Fruit fly (Drosophila melanogaster) whole organism, wandering third instar larva: ENCODE data around the gene Sh3beta.

Source experiments
- Abd-B ChIP-seq: fragments of >200 bp; optimal IDR thresholded peaks from 2 replicates; lab custom pipeline; 2017; ENCODE audit warnings: missing biosample characterization, missing genetic modification characterization
- CG32264 ChIP-seq: fragments of 200-800 bp; sonication (Bioruptor generic); optimal IDR thresholded peaks from 2 replicates; lab custom pipeline; 2016; ENCODE audit warnings: missing biosample characterization, missing genetic modification characterization
- CG9705 ChIP-seq: fragments of 200-800 bp; sonication (Bioruptor generic); optimal IDR thresholded peaks from 2 replicates; lab custom pipeline; 2018; ENCODE audit warnings: missing biosample characterization, mild to moderate bottlenecking, missing genetic modification characterization
- CrebA ChIP-seq: fragments of 200-800 bp; sonication (Bioruptor generic); optimal IDR thresholded peaks from 2 replicates; lab custom pipeline; 2016; ENCODE audit warnings: missing biosample characterization, mild to moderate bottlenecking, missing genetic modification characterization, borderline replicate concordance
- Dfd ChIP-seq: fragments of >200 bp; optimal IDR thresholded peaks from 2 replicates; lab custom pipeline; 2017; ENCODE audit warnings: missing biosample characterization, missing genetic modification characterization
- Dif ChIP-seq: fragments of 200-275, 200-300 bp; sonication (Bioruptor generic); optimal IDR thresholded peaks from 2 replicates; lab custom pipeline; 2018; ENCODE audit warnings: missing biosample characterization, missing genetic modification characterization; ENCODE audit not compliant: partially characterized antibody
- GATAd ChIP-seq: sonication (Bioruptor generic); optimal IDR thresholded peaks from 2 replicates; lab custom pipeline; 2016; ENCODE audit warnings: missing biosample characterization, missing genetic modification characterization
- HLH106 ChIP-seq: fragments of 200-800 bp; optimal IDR thresholded peaks from 3 replicates; lab custom pipeline; 2019; ENCODE audit warnings: missing biosample characterization, mild to moderate bottlenecking, missing genetic modification characterization, moderate library complexity
- Hnf4 ChIP-seq: fragments of 200-800 bp; sonication (Bioruptor generic); optimal IDR thresholded peaks from 2 replicates; lab custom pipeline; 2016; ENCODE audit warnings: missing biosample characterization, mild to moderate bottlenecking, missing genetic modification characterization
- Hr78 ChIP-seq: fragments of >200 bp; optimal IDR thresholded peaks from 2 replicates; lab custom pipeline; 2017; ENCODE audit warnings: missing biosample characterization, missing genetic modification characterization
- Hr83 ChIP-seq: fragments of 200-300 bp; sonication (Bioruptor generic); optimal IDR thresholded peaks from 2 replicates; lab custom pipeline; 2016; ENCODE audit warnings: missing biosample characterization, mild to moderate bottlenecking, missing genetic modification characterization, moderate library complexity; ENCODE audit not compliant: poor library complexity, severe bottlenecking
- Jra ChIP-seq: sonication (Bioruptor generic); optimal IDR thresholded peaks from 2 replicates; lab custom pipeline; 2016; ENCODE audit warnings: missing biosample characterization, missing genetic modification characterization
- Mio ChIP-seq: sonication (Bioruptor generic); optimal IDR thresholded peaks from 2 replicates; lab custom pipeline; 2016; ENCODE audit warnings: missing biosample characterization, missing genetic modification characterization
- Myc ChIP-seq: fragments of >200 bp; optimal IDR thresholded peaks from 2 replicates; lab custom pipeline; 2017
- N ChIP-seq: fragments of >200 bp; optimal IDR thresholded peaks from 2 replicates; lab custom pipeline; 2018; ENCODE audit warnings: missing biosample characterization, missing external identifiers, missing genetic modification characterization
- OdsH ChIP-seq: fragments of 200-800 bp; sonication (Bioruptor generic); optimal IDR thresholded peaks from 2 replicates; lab custom pipeline; 2016; ENCODE audit warnings: missing biosample characterization, mild to moderate bottlenecking, missing genetic modification characterization
- Rel ChIP-seq, 2 experiments: fragments of 200-800 bp; sonication (Bioruptor generic) in 1 of 2; optimal IDR thresholded peaks; 2 replicates in 1 of 2; 3 replicates in 1 of 2; lab custom pipeline; 2016 to 2019; ENCODE audit warnings: mild to moderate bottlenecking in 2 of 2, missing biosample characterization in 2 of 2, missing genetic modification characterization in 2 of 2, moderate library complexity in 1 of 2
- Sp1 ChIP-seq: fragments of 200-800 bp; sonication (Bioruptor generic); optimal IDR thresholded peaks from 3 replicates; lab custom pipeline; 2019; ENCODE audit warnings: missing biosample characterization, mild to moderate bottlenecking, missing genetic modification characterization, moderate library complexity
- Vsx2 ChIP-seq: fragments of 200-300, 225-300 bp; sonication (Bioruptor generic); optimal IDR thresholded peaks from 2 replicates; lab custom pipeline; 2018; ENCODE audit warnings: missing biosample characterization, missing genetic modification characterization; ENCODE audit not compliant: partially characterized antibody
- br ChIP-seq: fragments of 200-800 bp; sonication (Bioruptor generic); optimal IDR thresholded peaks from 2 replicates; lab custom pipeline; 2016; ENCODE audit warnings: missing biosample characterization, missing genetic modification characterization
- brk ChIP-seq: fragments of 200-800 bp; sonication (Bioruptor generic); optimal IDR thresholded peaks from 2 replicates; lab custom pipeline; 2016; ENCODE audit warnings: missing biosample characterization, mild to moderate bottlenecking, missing genetic modification characterization
- dl ChIP-seq, 2 experiments: fragments of 175-275, 200-275 bp in 1 of 2; fragments of 200-275 bp in 1 of 2; sonication (Bioruptor generic); optimal IDR thresholded peaks; lab custom pipeline; 2018; ENCODE audit warnings: mild to moderate bottlenecking in 2 of 2, missing biosample characterization in 2 of 2, missing genetic modification characterization in 2 of 2, moderate library complexity in 2 of 2; ENCODE audit not compliant: partially characterized antibody in 2 of 2, insufficient read depth in 1 of 2
- dmrt93B ChIP-seq: fragments of 200-800 bp; sonication (Bioruptor generic); optimal IDR thresholded peaks from 2 replicates; lab custom pipeline; 2018; ENCODE audit warnings: missing biosample characterization, mild to moderate bottlenecking, missing genetic modification characterization
- dsf ChIP-seq: sonication (Bioruptor generic); optimal IDR thresholded peaks from 2 replicates; lab custom pipeline; 2016; ENCODE audit warnings: missing biosample characterization, missing genetic modification characterization, borderline replicate concordance
- ey ChIP-seq: fragments of 200-800 bp; sonication (Bioruptor generic); optimal IDR thresholded peaks from 2 replicates; lab custom pipeline; 2016; ENCODE audit warnings: missing biosample characterization, missing genetic modification characterization
- foxo ChIP-seq, 2 experiments: fragments of 200-800 bp; sonication (Bioruptor generic); optimal IDR thresholded peaks; 2 replicates in 1 of 2; 3 replicates in 1 of 2; lab custom pipeline; 2016 to 2017; ENCODE audit warnings: missing biosample characterization in 2 of 2, missing genetic modification characterization in 2 of 2
- fru ChIP-seq: fragments of 200-800 bp; sonication (Bioruptor generic); optimal IDR thresholded peaks from 3 replicates; lab custom pipeline; 2016; ENCODE audit warnings: missing biosample characterization, mild to moderate bottlenecking, missing genetic modification characterization
- h ChIP-seq: fragments of 200-800 bp; sonication (Bioruptor generic); optimal IDR thresholded peaks from 3 replicates; lab custom pipeline; 2016; ENCODE audit warnings: missing biosample characterization, mild to moderate bottlenecking, missing genetic modification characterization
- jim ChIP-seq: fragments of 175-275, 200-325 bp; sonication (Bioruptor generic); optimal IDR thresholded peaks from 2 replicates; lab custom pipeline; 2016; ENCODE audit warnings: missing biosample characterization, mild to moderate bottlenecking, missing genetic modification characterization
- lola ChIP-seq: fragments of >200 bp; optimal IDR thresholded peaks from 2 replicates; lab custom pipeline; 2017; ENCODE audit warnings: missing biosample characterization, missing genetic modification characterization
- pan ChIP-seq: fragments of >200 bp; optimal IDR thresholded peaks from 2 replicates; lab custom pipeline; 2017
- psq ChIP-seq: fragments of 200-800 bp; sonication (Bioruptor generic); optimal IDR thresholded peaks from 3 replicates; lab custom pipeline; 2017; ENCODE audit warnings: missing biosample characterization, mild to moderate bottlenecking, missing genetic modification characterization, moderate library complexity
- rgr ChIP-seq: fragments of 200-800 bp; sonication (Bioruptor generic); optimal IDR thresholded peaks from 3 replicates; lab custom pipeline; 2016; ENCODE audit warnings: missing biosample characterization, mild to moderate bottlenecking, missing genetic modification characterization
- sage ChIP-seq: fragments of 200-800 bp; sonication (Bioruptor generic); optimal IDR thresholded peaks from 2 replicates; lab custom pipeline; 2016; ENCODE audit warnings: missing biosample characterization, mild to moderate bottlenecking, missing genetic modification characterization
- sv ChIP-seq: fragments of 200-800 bp; sonication (Bioruptor generic); optimal IDR thresholded peaks from 3 replicates; lab custom pipeline; 2016; ENCODE audit warnings: missing biosample characterization, missing genetic modification characterization
- tai ChIP-seq: sonication (Bioruptor generic); optimal IDR thresholded peaks from 2 replicates; lab custom pipeline; 2016; ENCODE audit warnings: missing biosample characterization, missing genetic modification characterization
- usp ChIP-seq: fragments of >200 bp; optimal IDR thresholded peaks from 2 replicates; lab custom pipeline; 2017; ENCODE audit warnings: missing biosample characterization, missing genetic modification characterization
- woc ChIP-seq: sonication (Bioruptor generic); optimal IDR thresholded peaks from 2 replicates; lab custom pipeline; 2016; ENCODE audit warnings: missing biosample characterization, mild to moderate bottlenecking, missing genetic modification characterization

Gene Sh3beta

DNA sequence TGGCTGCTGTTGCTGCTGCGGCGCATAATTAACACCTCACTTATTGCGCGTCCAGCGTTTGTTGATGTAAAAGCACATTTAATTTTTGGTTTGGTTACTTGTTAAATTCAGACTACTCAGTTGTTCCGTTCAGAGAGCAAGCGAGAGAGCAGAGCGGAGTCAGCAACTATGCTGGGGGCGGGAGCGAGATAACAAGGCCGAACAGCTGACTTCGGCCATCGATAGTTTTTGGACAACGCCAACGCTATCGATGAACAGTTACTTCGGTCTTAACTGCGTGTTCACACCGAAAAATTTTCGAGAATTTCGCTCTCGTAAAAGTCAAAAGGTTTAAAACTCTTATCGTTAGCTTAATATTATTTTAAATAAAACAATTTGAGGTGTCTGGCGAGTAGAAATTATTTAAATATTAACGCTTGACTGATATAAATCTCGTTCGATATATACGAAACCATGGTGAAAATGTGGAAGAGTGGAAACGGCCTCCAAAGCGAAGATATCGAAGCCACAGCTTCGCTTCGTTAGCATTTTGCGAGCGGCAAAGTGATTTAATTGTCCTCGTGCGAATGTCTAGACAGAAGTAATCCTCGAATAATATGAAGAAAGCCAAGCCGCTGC lies 12.4 kb upstream of the Sh3beta start, which contains the start of the genes SMSr and smid:
Gene SMSr, minus strand, starts transcription at position 116 of the 618 bp plus-strand sequence.
Gene smid, plus strand, starts transcription at position 256 of the 618 bp plus-strand sequence.
- no peak for TF ChIP-seq Rel (GFP tag; optimal IDR thresholded peaks at IDR 0.05; lab: Kevin White, UChicago)
- TF ChIP-seq Rel (tag; optimal IDR thresholded peaks at IDR 0.05; lab: Kevin White, UChicago), result no peak
- TF ChIP-seq ey, result peak; percentile 62
- TF ChIP-seq N (GFP tag; lab: Kevin White, UChicago), result peak; percentile 46
- peak; percentile 95 for TF ChIP-seq Dif (GFP tag; lab: Kevin White, UChicago)
- no peak for TF ChIP-seq Abd-B (GFP tag; lab: Kevin White, UChicago)
- peak; percentile 74 for TF ChIP-seq rgr (GFP tag; lab: Kevin White, UChicago)
- TF ChIP-seq dsf, result peak; percentile 28
- no peak for TF ChIP-seq Hnf4 (GFP tag; lab: Kevin White, UChicago)
- no peak for TF ChIP-seq GATAd
- TF ChIP-seq Hr83 (GFP tag; lab: Kevin White, UChicago), result peak; percentile 18
- TF ChIP-seq dmrt93B, result peak; percentile 28
- TF ChIP-seq Jra (GFP tag; lab: Kevin White, UChicago), result peak; percentile 72
- peak; percentile 73 for TF ChIP-seq woc (GFP tag; lab: Kevin White, UChicago)
- TF ChIP-seq lola (GFP tag; lab: Kevin White, UChicago), result no peak
- peak; percentile 66 for TF ChIP-seq h (GFP tag; lab: Kevin White, UChicago)
- no peak for TF ChIP-seq usp (GFP tag; lab: Kevin White, UChicago)
- TF ChIP-seq Myc (lab: Kevin White, UChicago), result peak; percentile 21
- TF ChIP-seq sage (GFP tag; lab: Kevin White, UChicago), result no peak
- no peak for TF ChIP-seq Mio (GFP tag; lab: Kevin White, UChicago)
- TF ChIP-seq CG32264 (GFP tag; lab: Kevin White, UChicago), result no peak
- TF ChIP-seq CG9705 (GFP tag; lab: Kevin White, UChicago), result peak; percentile 16
- no peak for TF ChIP-seq Hr78 (GFP tag; lab: Kevin White, UChicago)
- TF ChIP-seq psq (GFP tag; lab: Kevin White, UChicago), result peak; percentile 32
- peak; percentile 56 for TF ChIP-seq OdsH (GFP tag; lab: Kevin White, UChicago)
- peak; percentile 56 for TF ChIP-seq Sp1
- TF ChIP-seq fru (GFP tag; lab: Kevin White, UChicago), result peak; percentile 98
- no peak for TF ChIP-seq pan
- TF ChIP-seq foxo (GFP tag; optimal IDR thresholded peaks at IDR 0.05; lab: Kevin White, UChicago), result peak in 1 of 2 experiments; percentile 68
- TF ChIP-seq brk (GFP tag; lab: Kevin White, UChicago), result no peak
- TF ChIP-seq dl (GFP tag; optimal IDR thresholded peaks at IDR 0.05; lab: Kevin White, UChicago; ENCODE audit: insufficient read depth in 1 of 2, partially characterized antibody in 2 of 2), result peak; percentile 84 to 90
- peak; percentile 69 for TF ChIP-seq Vsx2 (GFP tag; lab: Kevin White, UChicago)
- no peak for TF ChIP-seq Dfd (GFP tag; lab: Kevin White, UChicago)
- TF ChIP-seq jim (GFP tag; lab: Kevin White, UChicago), result no peak
- peak; percentile 42 for TF ChIP-seq sv
- peak; percentile 61 for TF ChIP-seq HLH106 (tag; lab: Kevin White, UChicago)
- no peak for TF ChIP-seq tai (GFP tag; lab: Kevin White, UChicago)
- no peak for TF ChIP-seq CrebA (GFP tag; lab: Kevin White, UChicago)
- peak; percentile 47 for TF ChIP-seq br (GFP tag; lab: Kevin White, UChicago)

DNA sequence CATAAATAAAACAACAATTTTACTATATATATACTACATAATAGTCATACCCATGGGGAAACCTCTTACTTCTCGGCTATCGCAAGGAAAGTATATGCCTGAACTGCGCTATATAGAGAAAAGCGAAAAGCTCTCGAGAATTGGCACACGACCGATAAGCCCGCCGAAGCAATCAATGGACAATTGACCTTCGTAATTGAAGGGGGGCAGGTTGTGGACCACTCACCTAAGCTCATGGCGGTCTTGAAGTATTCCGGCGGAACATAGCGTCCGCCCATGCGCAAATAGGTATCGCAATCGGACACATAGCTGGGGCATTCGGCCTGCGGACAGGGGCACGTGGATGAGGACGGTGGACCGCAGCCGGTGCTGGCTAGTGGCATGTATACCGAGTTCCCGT lies 11.3 kb upstream of the Sh3beta start:
- TF ChIP-seq brk (GFP tag; lab: Kevin White, UChicago) (no peak), Hr78 (GFP tag; lab: Kevin White, UChicago) (no peak), h (GFP tag; lab: Kevin White, UChicago) (peak; percentile 9)
